Worm (Caenorhabditis elegans): ENCODE results near the gene Y22D7AR.3.

- peak; percentile 65 for TF ChIP-seq sem-2 (GFP tag; optimal IDR thresholded peaks at IDR 0.05)
- TF ChIP-seq unc-62 (GFP tag; optimal IDR thresholded peaks at IDR 0.05) = peak; percentile 49
- TF ChIP-seq unc-39 (tag; optimal IDR thresholded peaks at IDR 0.05) = peak; percentile 7
- TF ChIP-seq M03D4.4 (tag; optimal IDR thresholded peaks at IDR 0.05) = peak; percentile 90
- TF ChIP-seq ceh-39 (tag; optimal IDR thresholded peaks at IDR 0.05) = peak; percentile 88
- TF ChIP-seq ztf-11 (tag; optimal IDR thresholded peaks at IDR 0.05) = peak; percentile 90
- peak; percentile 81 for TF ChIP-seq nhr-12 (tag; optimal IDR thresholded peaks at IDR 0.05)
- TF ChIP-seq lsy-2 (tag; optimal IDR thresholded peaks at IDR 0.05) = peak; percentile 94
These were observed 46.7 kb downstream of the Y22D7AR.3 start, which contains the start of gene Y22D7AL.10 for ce11 chrIII:1618915-1619314.

Measured in whole organism, mixed stage, embryonic.